Fruit fly (Drosophila melanogaster) whole organism, embryonic: ENCODE measurements around the gene CG10311.

Experiments used
- BEAF-32 ChIP-seq: fragments of 200-800 bp; sonication (Bioruptor generic); optimal IDR thresholded peaks from 3 replicates; lab custom pipeline; 2017; ENCODE audit warnings: missing biosample characterization, missing genetic modification characterization, mild to moderate bottlenecking, moderate library complexity, missing genetic modification reagents
- Bgb ChIP-seq: fragments of 200-800 bp; sonication (Bioruptor generic); IDR thresholded peaks from 2 replicates; pipeline ENCODE4 v1.3.6; 2022; ENCODE audit warnings: missing biosample characterization, missing genetic modification characterization; ENCODE audit not compliant: partially characterized antibody
- CG10274 ChIP-seq: fragments of 200-800 bp; sonication (Bioruptor generic); optimal IDR thresholded peaks from 3 replicates; lab custom pipeline; 2017; ENCODE audit warnings: missing biosample characterization, mild to moderate bottlenecking, missing genetic modification characterization
- CG1233 ChIP-seq: fragments of 200-800 bp; sonication (Bioruptor generic); optimal IDR thresholded peaks from 4 replicates; lab custom pipeline; 2018; ENCODE audit warnings: missing biosample characterization, mild to moderate bottlenecking, missing genetic modification characterization
- CG15514 ChIP-seq: fragments of 200-800 bp; sonication (Bioruptor generic); optimal IDR thresholded peaks from 3 replicates; lab custom pipeline; 2017; ENCODE audit warnings: missing biosample characterization, missing genetic modification characterization, mild to moderate bottlenecking, moderate library complexity, missing genetic modification reagents
- CG17361 ChIP-seq: fragments of 200-800 bp; sonication (Bioruptor generic); IDR thresholded peaks from 3 replicates; pipeline ENCODE4 v1.3.6; 2022; ENCODE audit warnings: missing biosample characterization, missing genetic modification characterization
- CG2199 ChIP-seq: fragments of 200-800 bp; sonication (Bioruptor generic); IDR thresholded peaks from 3 replicates; pipeline ENCODE4 v1.3.6; 2022; ENCODE audit warnings: missing biosample characterization, missing genetic modification characterization
- CG3065 ChIP-seq: fragments of 200-800 bp; sonication (Bioruptor generic); optimal IDR thresholded peaks from 2 replicates; lab custom pipeline; 2016; ENCODE audit warnings: missing biosample characterization, missing genetic modification characterization
- CG31224 ChIP-seq: fragments of 200-800 bp; sonication (Bioruptor generic); IDR thresholded peaks from 2 replicates; pipeline ENCODE4 v1.3.6; 2022; ENCODE audit warnings: missing biosample characterization, missing genetic modification characterization
- CG34224 ChIP-seq: fragments of 200-800 bp; sonication (Bioruptor generic); IDR thresholded peaks from 3 replicates; pipeline ENCODE4 v1.3.6; 2022; ENCODE audit warnings: missing biosample characterization, missing genetic modification characterization; ENCODE audit not compliant: partially characterized antibody
- CG4360 ChIP-seq: fragments of 200-800 bp; sonication (Bioruptor generic); IDR thresholded peaks from 2 replicates; pipeline ENCODE4 v1.3.6; 2022; ENCODE audit warnings: missing biosample characterization, missing genetic modification characterization
- CG7963 ChIP-seq: fragments of 200-800 bp; sonication (Bioruptor generic); IDR thresholded peaks from 3 replicates; pipeline ENCODE4 v1.3.6; 2022; ENCODE audit warnings: missing biosample characterization, missing genetic modification characterization; ENCODE audit not compliant: partially characterized antibody
- CG7987 ChIP-seq: fragments of 200-800 bp; sonication (Bioruptor generic); optimal IDR thresholded peaks from 2 replicates; lab custom pipeline; 2018; ENCODE audit warnings: missing biosample characterization, mild to moderate bottlenecking, missing genetic modification characterization, moderate library complexity
- CG8924 ChIP-seq: fragments of 200-800 bp; optimal IDR thresholded peaks from 3 replicates; lab custom pipeline; 2019; ENCODE audit warnings: missing biosample characterization, mild to moderate bottlenecking, missing genetic modification characterization, moderate library complexity
- CTCF ChIP-seq: fragments of 200-800 bp; sonication (Bioruptor generic); optimal IDR thresholded peaks from 2 replicates; lab custom pipeline; 2017; ENCODE audit warnings: missing biosample characterization, mild to moderate bottlenecking, missing genetic modification characterization, moderate library complexity
- Dip3 ChIP-seq: fragments of 200-800 bp; sonication (Bioruptor generic); optimal IDR thresholded peaks from 3 replicates; lab custom pipeline; 2016; ENCODE audit warnings: missing biosample characterization, missing genetic modification characterization
- Dp ChIP-seq: fragments of 200-800 bp; sonication (Bioruptor generic); optimal IDR thresholded peaks from 2 replicates; lab custom pipeline; 2018; ENCODE audit warnings: missing biosample characterization, mild to moderate bottlenecking, missing genetic modification characterization, moderate library complexity
- Elba2 ChIP-seq: fragments of 200-800 bp; sonication (Bioruptor generic); optimal IDR thresholded peaks from 3 replicates; lab custom pipeline; 2016; ENCODE audit warnings: missing biosample characterization, missing genetic modification characterization
- HLH54F ChIP-seq: fragments of 200-800 bp; sonication (Bioruptor generic); optimal IDR thresholded peaks from 3 replicates; lab custom pipeline; 2016; ENCODE audit warnings: missing biosample characterization, missing genetic modification characterization
- HmgZ ChIP-seq: fragments of 200-800 bp; sonication (Bioruptor generic); optimal IDR thresholded peaks from 2 replicates; lab custom pipeline; 2018; ENCODE audit warnings: missing biosample characterization, mild to moderate bottlenecking, missing genetic modification characterization
- Med ChIP-seq: fragments of 200-800 bp; sonication (Bioruptor generic); peaks from one replicate; lab custom pipeline; 2016; ENCODE audit warnings: missing biosample characterization, missing genetic modification characterization, mild to moderate bottlenecking, inconsistent platforms, moderate library complexity
- Myb ChIP-seq: fragments of 200-800 bp; sonication (Bioruptor generic); optimal IDR thresholded peaks from 2 replicates; lab custom pipeline; 2016; ENCODE audit warnings: missing biosample characterization, missing genetic modification characterization
- Opbp ChIP-seq: fragments of 200-800 bp; sonication (Bioruptor generic); IDR thresholded peaks from 3 replicates; pipeline ENCODE4 v1.3.6; 2022; ENCODE audit warnings: missing biosample characterization, missing genetic modification characterization; ENCODE audit not compliant: partially characterized antibody
- Rx ChIP-seq: fragments of 200-800 bp; sonication (Bioruptor generic); IDR thresholded peaks from 2 replicates; pipeline ENCODE4 v1.3.6; 2022; ENCODE audit warnings: missing biosample characterization, missing genetic modification characterization
- bbx ChIP-seq: fragments of 200-800 bp; sonication (Bioruptor generic); IDR thresholded peaks from 2 replicates; pipeline ENCODE4 v1.3.6; 2022; ENCODE audit warnings: missing biosample characterization, missing genetic modification characterization; ENCODE audit not compliant: partially characterized antibody
- ftz-f1 ChIP-seq: fragments of 200-800 bp; sonication (Bioruptor generic); optimal IDR thresholded peaks from 2 replicates; lab custom pipeline; 2016; ENCODE audit warnings: missing biosample characterization, missing genetic modification characterization
- knrl ChIP-seq: fragments of 200-800 bp; sonication (Bioruptor generic); IDR thresholded peaks from 3 replicates; pipeline ENCODE4 v1.3.6; 2022; ENCODE audit warnings: missing biosample characterization, missing genetic modification characterization; ENCODE audit not compliant: partially characterized antibody
- nmo ChIP-seq: fragments of 200-800 bp; sonication (Bioruptor generic); optimal IDR thresholded peaks from 2 replicates; lab custom pipeline; 2018; ENCODE audit warnings: missing biosample characterization, mild to moderate bottlenecking, missing genetic modification characterization, moderate library complexity
- org-1 ChIP-seq: fragments of 200-800 bp; sonication (Bioruptor generic); optimal IDR thresholded peaks from 2 replicates; lab custom pipeline; 2017; ENCODE audit warnings: missing biosample characterization, missing genetic modification characterization
- pfk ChIP-seq: fragments of 200-800 bp; sonication (Bioruptor generic); optimal IDR thresholded peaks from 2 replicates; lab custom pipeline; 2018; ENCODE audit warnings: missing biosample characterization, mild to moderate bottlenecking, missing genetic modification characterization, moderate library complexity
- pho ChIP-seq: fragments of 200-800 bp; sonication (Bioruptor generic); optimal IDR thresholded peaks from 2 replicates; lab custom pipeline; 2016; ENCODE audit warnings: missing biosample characterization, missing genetic modification characterization
- prd ChIP-seq, 3 experiments: fragments of >200 bp in 2 of 3; fragments of 200-800 bp in 1 of 3; sonication (Bioruptor generic) in 1 of 3; optimal IDR thresholded peaks in 2 of 3; IDR thresholded peaks in 1 of 3; 2 replicates in 2 of 3; 3 replicates in 1 of 3; pipeline versions ENCODE4 v1.3.6 to Lab custom; 2017 to 2022; ENCODE audit warnings: missing biosample characterization in 1 of 3, missing genetic modification characterization in 1 of 3
- pzg ChIP-seq: fragments of 200-800 bp; sonication (Bioruptor generic); optimal IDR thresholded peaks from 3 replicates; lab custom pipeline; 2018; ENCODE audit warnings: missing biosample characterization, mild to moderate bottlenecking, missing genetic modification characterization, moderate library complexity
- ranshi ChIP-seq: fragments of 200-800 bp; sonication (Bioruptor generic); IDR thresholded peaks from 2 replicates; pipeline ENCODE4 v1.3.6; 2022; ENCODE audit warnings: missing biosample characterization, missing genetic modification characterization
- sens ChIP-seq: fragments of 200-800 bp; sonication (Bioruptor generic); peaks from one replicate; lab custom pipeline; 2016; ENCODE audit warnings: missing biosample characterization, missing genetic modification characterization
- slp2 ChIP-seq: fragments of 200-800 bp; sonication (Bioruptor generic); optimal IDR thresholded peaks from 2 replicates; lab custom pipeline; 2016; ENCODE audit warnings: missing biosample characterization, missing genetic modification characterization
- stwl ChIP-seq: fragments of 200-800 bp; sonication (Bioruptor generic); optimal IDR thresholded peaks from 3 replicates; lab custom pipeline; 2018; ENCODE audit warnings: missing biosample characterization, mild to moderate bottlenecking, missing genetic modification characterization, moderate library complexity
- sug ChIP-seq: fragments of 200-800 bp; optimal IDR thresholded peaks from 2 replicates; lab custom pipeline; 2019; ENCODE audit warnings: missing biosample characterization, mild to moderate bottlenecking, missing genetic modification characterization, moderate library complexity
- unc-4 ChIP-seq: fragments of 200-800 bp; sonication (Bioruptor generic); IDR thresholded peaks from 2 replicates; pipeline ENCODE4 v1.3.6; 2022; ENCODE audit warnings: missing biosample characterization, missing genetic modification characterization; ENCODE audit not compliant: partially characterized antibody
- usp ChIP-seq: fragments of >200 bp; optimal IDR thresholded peaks from 2 replicates; lab custom pipeline; 2017; ENCODE audit warnings: missing biosample characterization, missing genetic modification characterization

CG10311 gene

DNA sequence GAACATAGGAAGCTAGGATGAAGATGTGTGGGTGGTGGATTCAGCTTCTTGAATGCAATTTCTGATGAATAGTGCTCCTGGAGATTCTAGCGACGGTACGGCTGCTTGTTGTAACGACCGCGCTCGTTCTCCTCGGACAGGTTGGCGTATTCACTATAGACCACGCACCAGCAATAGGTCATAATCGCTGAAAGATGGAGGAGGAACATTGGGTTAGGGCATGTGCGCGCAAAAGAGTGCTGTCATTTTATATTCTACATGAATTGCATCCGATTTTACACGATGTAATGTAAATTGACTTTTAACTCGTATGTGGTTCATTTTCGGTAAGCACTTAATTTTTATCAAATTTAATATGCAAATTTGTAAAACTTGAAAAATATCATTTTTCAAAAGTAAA is 5.8 kb downstream of the CG10311 start (continued):
- TF ChIP-seq Dip3 (GFP tag; lab: Kevin White, UChicago) (peak; percentile 0), Bgb (peak; percentile 77), CG15514 (peak; percentile 33), usp (no peak), sug (tag; lab: Kevin White, UChicago) (peak; percentile 20), CG8924 (tag; lab: Kevin White, UChicago) (no peak), stwl (tag; lab: Kevin White, UChicago) (peak; percentile 37), pzg (no peak), Myb (peak; percentile 21), ranshi (GFP tag; lab: Robert Waterston, UW) (peak; percentile 19; the same call in 1 of the 2 replicates), unc-4 (GFP tag; lab: Robert Waterston, UW) (0 out of 2 replicates have a peak, but pooled peaks have one; percentile 16), nmo (GFP tag; lab: Kevin White, UChicago) (no peak), CG7963 (0 out of 3 replicates have a peak, but pooled peaks have one; percentile 13), knrl (peak; percentile 42; the same call in 1 of the 3 replicates), Opbp (GFP tag; lab: Robert Waterston, UW) (peak; percentile 58; the same call in 2 of the 3 replicates), CG7987 (GFP tag; lab: Kevin White, UChicago) (peak; percentile 11), sens (GFP tag; lab: Kevin White, UChicago) (peak; percentile 43), prd (optimal IDR thresholded peaks at IDR 0.05; lab: Kevin White, UChicago) (no peak), prd (GFP tag; IDR thresholded peaks at IDR 0.05; lab: Robert Waterston, UW) (no peak), CG2199 (GFP tag; lab: Robert Waterston, UW) (peak; percentile 95), bbx (GFP tag; lab: Robert Waterston, UW) (peak; percentile 21; the same call in 1 of the 2 replicates)

DNA sequence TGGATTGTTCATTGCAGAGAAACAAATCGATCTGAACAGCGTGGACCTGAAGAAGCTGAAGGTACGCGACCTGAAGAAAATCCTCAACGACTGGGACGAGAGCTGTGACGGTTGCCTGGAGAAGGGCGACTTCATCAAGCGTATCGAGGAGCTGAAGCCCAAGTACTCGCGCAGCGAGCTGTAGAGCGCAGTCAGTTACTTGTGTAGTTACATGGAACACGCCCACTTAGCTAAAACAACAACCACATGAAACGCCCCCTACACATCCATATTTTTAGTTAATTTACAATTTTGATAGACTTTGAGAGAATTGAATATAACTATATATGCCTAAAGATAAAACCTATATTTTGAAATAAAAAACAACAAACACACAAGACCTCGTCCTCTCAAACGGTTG is 6.4 kb downstream of the CG10311 start:
- no peak for TF ChIP-seq CG10274 (GFP tag; lab: Kevin White, UChicago)
- no peak for TF ChIP-seq ftz-f1
- TF ChIP-seq CG34224 (GFP tag; lab: Robert Waterston, UW) = no peak
- TF ChIP-seq pfk (GFP tag; lab: Kevin White, UChicago) = no peak
- no peak for TF ChIP-seq Dp (GFP tag; lab: Kevin White, UChicago)
- TF ChIP-seq CG4360 = peak; percentile 69
- no peak for TF ChIP-seq Elba2 (GFP tag; lab: Kevin White, UChicago)
- no peak for TF ChIP-seq pho (GFP tag; lab: Kevin White, UChicago)
- no peak for TF ChIP-seq HLH54F (GFP tag; lab: Kevin White, UChicago)
- TF ChIP-seq CG31224 (GFP tag; lab: Robert Waterston, UW) = no peak
- peak; percentile 21 for TF ChIP-seq CG3065 (GFP tag; lab: Kevin White, UChicago)
- no peak for TF ChIP-seq slp2 (GFP tag; lab: Kevin White, UChicago)
- TF ChIP-seq CG1233 (GFP tag; lab: Kevin White, UChicago) = no peak
- peak; percentile 56 for TF ChIP-seq Med
- TF ChIP-seq org-1 (GFP tag; lab: Kevin White, UChicago) = no peak
- TF ChIP-seq HmgZ = no peak
- TF ChIP-seq CG17361 (GFP tag; lab: Robert Waterston, UW) = no peak
- TF ChIP-seq Rx (GFP tag; lab: Robert Waterston, UW) = no peak
- TF ChIP-seq BEAF-32 (GFP tag; lab: Kevin White, UChicago) = no peak
- TF ChIP-seq CTCF = peak; percentile 36
